Worm (Caenorhabditis elegans) whole organism, L3 larva: Measurements from ENCODE around the gene Y11D7A.8.

Source experiments
- R02D3.7 ChIP-seq: fragments of 150-350 bp; optimal IDR thresholded peaks from 2 replicates; lab custom pipeline; 2014; ENCODE audit warnings: missing biosample characterization, missing genetic modification characterization
- ama-1 ChIP-seq: fragments of 150-350 bp; optimal IDR thresholded peaks from 2 replicates; lab custom pipeline; 2018
- ceh-28 ChIP-seq: fragments of 150-350 bp; optimal IDR thresholded peaks from 2 replicates; lab custom pipeline; 2014; ENCODE audit warnings: missing biosample characterization, missing genetic modification reagents, missing genetic modification characterization
- elt-1 ChIP-seq: fragments of 150-350 bp; optimal IDR thresholded peaks from 2 replicates; lab custom pipeline; 2014; ENCODE audit warnings: missing biosample characterization, missing genetic modification characterization
- fkh-10 ChIP-seq: sonication (generic microtip); optimal IDR thresholded peaks from 2 replicates; lab custom pipeline; 2017; ENCODE audit warnings: missing biosample characterization, missing genetic modification reagents, missing genetic modification characterization
- fkh-2 ChIP-seq: fragments of 150-350 bp; optimal IDR thresholded peaks from 2 replicates; lab custom pipeline; 2014; ENCODE audit warnings: missing biosample characterization, missing genetic modification reagents, missing genetic modification characterization
- fos-1 ChIP-seq: fragments of 150-350 bp; optimal IDR thresholded peaks from 2 replicates; lab custom pipeline; 2014; ENCODE audit warnings: missing biosample characterization, missing genetic modification characterization
- lin-15B ChIP-seq: fragments of 150-350 bp; optimal IDR thresholded peaks from 2 replicates; lab custom pipeline; 2014; ENCODE audit warnings: missing biosample characterization, missing genetic modification characterization
- nhr-28 ChIP-seq: fragments of 150-350 bp; optimal IDR thresholded peaks from 2 replicates; lab custom pipeline; 2014; ENCODE audit warnings: missing biosample characterization, missing genetic modification characterization
- nhr-76 ChIP-seq: fragments of 150-350 bp; sonication (generic microtip); optimal IDR thresholded peaks from 5 replicates; lab custom pipeline; 2014; ENCODE audit warnings: missing biosample characterization, missing genetic modification characterization
- pha-4 ChIP-seq: fragments of 150-350 bp; optimal IDR thresholded peaks from 2 replicates; lab custom pipeline; 2014; ENCODE audit warnings: missing biosample characterization, missing genetic modification reagents, missing genetic modification characterization
- skn-1 ChIP-seq: fragments of 150-350 bp; optimal IDR thresholded peaks from 2 replicates; lab custom pipeline; 2014; ENCODE audit warnings: missing biosample characterization, missing genetic modification characterization
- unc-62 ChIP-seq: fragments of 150-350 bp; sonication (generic microtip); optimal IDR thresholded peaks from 4 replicates; lab custom pipeline; 2014; ENCODE audit warnings: missing biosample characterization, missing genetic modification reagents, missing genetic modification characterization
- zag-1 ChIP-seq: fragments of 150-350 bp; optimal IDR thresholded peaks from 2 replicates; lab custom pipeline; 2014; ENCODE audit warnings: missing biosample characterization, missing genetic modification characterization

- no peak for TF ChIP-seq zag-1
- TF ChIP-seq ceh-28 (tag; lab: Kevin White, UChicago) = no peak
- no peak for TF ChIP-seq skn-1
- no peak for TF ChIP-seq pha-4 (tag; lab: Kevin White, UChicago)
- no peak for TF ChIP-seq unc-62 (GFP tag; lab: Kevin White, UChicago)
- no peak for TF ChIP-seq fos-1
- TF ChIP-seq nhr-28 (tag; lab: Kevin White, UChicago) = no peak
- TF ChIP-seq elt-1 (tag; lab: Kevin White, UChicago) = no peak
- TF ChIP-seq R02D3.7 = no peak
- TF ChIP-seq nhr-76 (tag; lab: Kevin White, UChicago) = no peak
- no peak for TF ChIP-seq fkh-10 (GFP tag; lab: Kevin White, UChicago)
- no peak for TF ChIP-seq ama-1 (lab: Kevin White, UChicago)
- no peak for TF ChIP-seq fkh-2 (tag; lab: Kevin White, UChicago)
- no peak for TF ChIP-seq lin-15B (tag; lab: Kevin White, UChicago)
These were observed 12.0 kb upstream of the Y11D7A.8 start for ce11 chrIV:9239151-9239550.
